Fruit fly (Drosophila melanogaster) whole organism, embryonic: ENCODE results near the gene CG15435.

Experiments
- Abd-B ChIP-seq: fragments of 200-800 bp; sonication (Bioruptor generic); optimal IDR thresholded peaks from 2 replicates; lab custom pipeline; 2018; ENCODE audit warnings: missing biosample characterization, mild to moderate bottlenecking, missing genetic modification characterization, moderate library complexity
- Atf3 ChIP-seq: fragments of 200-800 bp; sonication (Bioruptor generic); optimal IDR thresholded peaks from 3 replicates; lab custom pipeline; 2016; ENCODE audit warnings: missing biosample characterization, missing genetic modification characterization
- Bdp1 ChIP-seq: fragments of 200-800 bp; sonication (Bioruptor generic); optimal IDR thresholded peaks from 3 replicates; lab custom pipeline; 2016; ENCODE audit warnings: missing biosample characterization, missing genetic modification characterization
- CG10321 ChIP-seq: fragments of 200-800 bp; sonication (Bioruptor generic); IDR thresholded peaks from 2 replicates; pipeline ENCODE4 v1.3.6; 2022; ENCODE audit warnings: missing biosample characterization, missing genetic modification characterization
- CG10366 ChIP-seq: fragments of 200-800 bp; sonication (Bioruptor generic); IDR thresholded peaks from 2 replicates; pipeline ENCODE4 v1.3.6; 2022; ENCODE audit warnings: missing biosample characterization, missing genetic modification characterization
- CG12299 ChIP-seq: fragments of 200-800 bp; sonication (Bioruptor generic); optimal IDR thresholded peaks from 2 replicates; lab custom pipeline; 2018; ENCODE audit warnings: missing biosample characterization, mild to moderate bottlenecking, missing genetic modification characterization
- CG1529 ChIP-seq: fragments of 200-800 bp; sonication (Bioruptor generic); optimal IDR thresholded peaks from 3 replicates; lab custom pipeline; 2018; ENCODE audit warnings: missing biosample characterization, missing genetic modification characterization
- CG15696 ChIP-seq: fragments of 200-800 bp; sonication (Bioruptor generic); optimal IDR thresholded peaks from 2 replicates; lab custom pipeline; 2019; ENCODE audit warnings: missing biosample characterization, mild to moderate bottlenecking, missing genetic modification characterization, moderate library complexity
- CG16779 ChIP-seq: fragments of 200-800 bp; sonication (Bioruptor generic); IDR thresholded peaks from 2 replicates; pipeline ENCODE4 v1.3.6; 2022; ENCODE audit warnings: missing biosample characterization, missing genetic modification characterization
- CG18599 ChIP-seq: fragments of 200-800 bp; sonication (Bioruptor generic); optimal IDR thresholded peaks from 3 replicates; lab custom pipeline; 2017; ENCODE audit warnings: missing biosample characterization, missing genetic modification characterization, mild to moderate bottlenecking, moderate library complexity, missing genetic modification reagents
- CG2120 ChIP-seq: fragments of 200-800 bp; sonication (Bioruptor generic); optimal IDR thresholded peaks from 3 replicates; lab custom pipeline; 2016; ENCODE audit warnings: missing biosample characterization, missing genetic modification characterization
- CG3163 ChIP-seq: fragments of 200-800 bp; sonication (Bioruptor generic); optimal IDR thresholded peaks from 3 replicates; lab custom pipeline; 2016; ENCODE audit warnings: missing biosample characterization, missing genetic modification characterization
- CG34224 ChIP-seq: fragments of 200-800 bp; sonication (Bioruptor generic); IDR thresholded peaks from 3 replicates; pipeline ENCODE4 v1.3.6; 2022; ENCODE audit warnings: missing biosample characterization, missing genetic modification characterization; ENCODE audit not compliant: partially characterized antibody
- CG5180 ChIP-seq: fragments of 200-800 bp; sonication (Bioruptor generic); optimal IDR thresholded peaks from 3 replicates; lab custom pipeline; 2017; ENCODE audit warnings: missing biosample characterization, missing genetic modification characterization, mild to moderate bottlenecking, moderate library complexity, missing genetic modification reagents
- CG5245 ChIP-seq: fragments of 200-800 bp; sonication (Bioruptor generic); optimal IDR thresholded peaks from 3 replicates; lab custom pipeline; 2016; ENCODE audit warnings: missing biosample characterization, missing genetic modification characterization
- CG6689 ChIP-seq: fragments of 200-800 bp; sonication (Bioruptor generic); IDR thresholded peaks from 2 replicates; pipeline ENCODE4 v1.3.6; 2022; ENCODE audit warnings: missing biosample characterization, missing genetic modification characterization
- CG7963 ChIP-seq: fragments of 200-800 bp; sonication (Bioruptor generic); IDR thresholded peaks from 3 replicates; pipeline ENCODE4 v1.3.6; 2022; ENCODE audit warnings: missing biosample characterization, missing genetic modification characterization; ENCODE audit not compliant: partially characterized antibody
- CG8924 ChIP-seq: fragments of 200-800 bp; optimal IDR thresholded peaks from 3 replicates; lab custom pipeline; 2019; ENCODE audit warnings: missing biosample characterization, mild to moderate bottlenecking, missing genetic modification characterization, moderate library complexity
- E2f2 ChIP-seq: fragments of 200-800 bp; sonication (Bioruptor generic); IDR thresholded peaks from 2 replicates; pipeline ENCODE4 v1.3.6; 2022; ENCODE audit warnings: missing biosample characterization, missing genetic modification characterization
- ERR ChIP-seq: fragments of 200-800 bp; sonication (Bioruptor generic); optimal IDR thresholded peaks from 2 replicates; lab custom pipeline; 2016; ENCODE audit warnings: missing biosample characterization, missing genetic modification characterization
- HLH3B ChIP-seq: fragments of 200-800 bp; sonication (Bioruptor generic); IDR thresholded peaks from 2 replicates; pipeline ENCODE4 v1.3.6; 2022; ENCODE audit warnings: missing biosample characterization, missing genetic modification characterization
- HLH4C ChIP-seq: fragments of 200-800 bp; sonication (Bioruptor generic); IDR thresholded peaks from 3 replicates; pipeline ENCODE4 v1.3.6; 2022; ENCODE audit warnings: missing biosample characterization, missing genetic modification characterization; ENCODE audit not compliant: partially characterized antibody
- Hand ChIP-seq: fragments of 200-800 bp; sonication (Bioruptor generic); optimal IDR thresholded peaks from 2 replicates; lab custom pipeline; 2017; ENCODE audit warnings: mild to moderate bottlenecking, missing biosample characterization, missing genetic modification reagents, missing genetic modification characterization
- Hr39 ChIP-seq: fragments of >200 bp; optimal IDR thresholded peaks from 2 replicates; lab custom pipeline; 2017
- Hr78 ChIP-seq, 2 experiments: fragments of 200-800 bp in 1 of 2; fragments of >200 bp in 1 of 2; sonication (Bioruptor generic) in 1 of 2; optimal IDR thresholded peaks; 2 replicates each; lab custom pipeline; 2017 to 2019; ENCODE audit warnings: missing biosample characterization in 2 of 2, missing genetic modification characterization in 2 of 2, mild to moderate bottlenecking in 1 of 2, moderate library complexity in 1 of 2
- Lhr ChIP-seq: fragments of 200-800 bp; sonication (Bioruptor generic); optimal IDR thresholded peaks from 3 replicates; lab custom pipeline; 2017; ENCODE audit warnings: mild to moderate bottlenecking, missing biosample characterization, missing genetic modification reagents, missing genetic modification characterization
- MBD-R2 ChIP-seq: fragments of 200-800 bp; sonication (Bioruptor generic); IDR thresholded peaks from 2 replicates; pipeline ENCODE4 v1.3.6; 2022; ENCODE audit warnings: missing biosample characterization, missing genetic modification characterization
- Max ChIP-seq: fragments of 200-800 bp; sonication (Bioruptor generic); optimal IDR thresholded peaks from 2 replicates; lab custom pipeline; 2016; ENCODE audit warnings: missing biosample characterization, mild to moderate bottlenecking, missing genetic modification characterization
- NfI ChIP-seq: fragments of 200-800 bp; sonication (Bioruptor generic); optimal IDR thresholded peaks from 3 replicates; lab custom pipeline; 2018; ENCODE audit warnings: missing biosample characterization, mild to moderate bottlenecking, missing genetic modification characterization, moderate library complexity
- Sox102F ChIP-seq: fragments of 200-800 bp; sonication (Bioruptor generic); optimal IDR thresholded peaks from 2 replicates; lab custom pipeline; 2018; ENCODE audit warnings: missing biosample characterization, mild to moderate bottlenecking, missing genetic modification characterization, moderate library complexity
- YL-1 ChIP-seq: fragments of 200-800 bp; sonication (Bioruptor generic); optimal IDR thresholded peaks from 3 replicates; lab custom pipeline; 2017; ENCODE audit warnings: missing biosample characterization, mild to moderate bottlenecking, missing genetic modification characterization
- ase ChIP-seq: fragments of 200-800 bp; sonication (Bioruptor generic); IDR thresholded peaks from 3 replicates; pipeline ENCODE4 v1.3.6; 2022; ENCODE audit warnings: missing biosample characterization, missing genetic modification characterization
- ash1 ChIP-seq: fragments of 200-800 bp; sonication (Bioruptor generic); optimal IDR thresholded peaks from 2 replicates; lab custom pipeline; 2018; ENCODE audit warnings: missing biosample characterization, mild to moderate bottlenecking, missing genetic modification characterization
- dimm ChIP-seq: fragments of 200-800 bp; sonication (Bioruptor generic); IDR thresholded peaks from 2 replicates; pipeline ENCODE4 v1.3.6; 2022; ENCODE audit warnings: missing biosample characterization, missing genetic modification characterization
- dpn ChIP-seq, 2 experiments: fragments of 200-800 bp; sonication (Bioruptor generic); optimal IDR thresholded peaks; 3 replicates each; lab custom pipeline; 2016; ENCODE audit warnings: missing biosample characterization in 2 of 2, missing genetic modification characterization in 2 of 2
- en ChIP-seq: fragments of 200-800 bp; sonication (Bioruptor generic); optimal IDR thresholded peaks from 2 replicates; lab custom pipeline; 2016; ENCODE audit warnings: missing biosample characterization, missing genetic modification characterization
- ind ChIP-seq: fragments of 200-800 bp; sonication (Bioruptor generic); optimal IDR thresholded peaks from 3 replicates; lab custom pipeline; 2016; ENCODE audit warnings: missing biosample characterization, missing genetic modification characterization
- klu ChIP-seq: fragments of 200-800 bp; sonication (Bioruptor generic); IDR thresholded peaks from 2 replicates; pipeline ENCODE4 v1.3.6; 2022; ENCODE audit warnings: missing biosample characterization, missing genetic modification characterization
- lilli ChIP-seq: fragments of 200-800 bp; sonication (Bioruptor generic); optimal IDR thresholded peaks from 3 replicates; lab custom pipeline; 2016; ENCODE audit warnings: missing biosample characterization, missing genetic modification characterization
- nom ChIP-seq: fragments of 200-800 bp; sonication (Bioruptor generic); optimal IDR thresholded peaks from 2 replicates; lab custom pipeline; 2017; ENCODE audit warnings: missing biosample characterization, missing genetic modification characterization, mild to moderate bottlenecking, moderate library complexity, missing genetic modification reagents
- org-1 ChIP-seq: fragments of 200-800 bp; sonication (Bioruptor generic); optimal IDR thresholded peaks from 2 replicates; lab custom pipeline; 2017; ENCODE audit warnings: missing biosample characterization, missing genetic modification characterization
- pan ChIP-seq, 4 experiments: fragments of >200 bp in 3 of 4; fragments of 200-800 bp in 1 of 4; sonication (Bioruptor generic) in 1 of 4; optimal IDR thresholded peaks in 3 of 4; IDR thresholded peaks in 1 of 4; 2 replicates each; pipeline versions ENCODE4 v1.3.6 to Lab custom; 2017 to 2022; ENCODE audit warnings: missing biosample characterization in 2 of 4, missing genetic modification characterization in 2 of 4, mixed read lengths in 1 of 4
- pros ChIP-seq: fragments of 200-800 bp; sonication (Bioruptor generic); optimal IDR thresholded peaks from 3 replicates; lab custom pipeline; 2019; ENCODE audit warnings: missing biosample characterization, mild to moderate bottlenecking, missing genetic modification characterization, moderate library complexity
- psq ChIP-seq: fragments of 200-800 bp; sonication (Bioruptor generic); optimal IDR thresholded peaks from 2 replicates; lab custom pipeline; 2017; ENCODE audit warnings: missing biosample characterization, missing genetic modification characterization
- ro ChIP-seq: fragments of 200-800 bp; sonication (Bioruptor generic); IDR thresholded peaks from 2 replicates; pipeline ENCODE4 v1.3.6; 2022; ENCODE audit warnings: missing biosample characterization, missing genetic modification characterization
- schlank ChIP-seq: fragments of 200-800 bp; sonication (Bioruptor generic); optimal IDR thresholded peaks from 2 replicates; lab custom pipeline; 2018; ENCODE audit warnings: missing biosample characterization, mild to moderate bottlenecking, missing genetic modification characterization
- sqz ChIP-seq: fragments of 200-800 bp; sonication (Bioruptor generic); optimal IDR thresholded peaks from 3 replicates; lab custom pipeline; 2018; ENCODE audit warnings: missing biosample characterization, mild to moderate bottlenecking, missing genetic modification characterization
- tll ChIP-seq, 2 experiments: fragments of 200-800 bp in 1 of 2; fragments of >200 bp in 1 of 2; sonication (Bioruptor generic) in 1 of 2; optimal IDR thresholded peaks; 2 replicates each; lab custom pipeline; 2017 to 2019; ENCODE audit warnings: missing biosample characterization in 2 of 2, missing genetic modification characterization in 2 of 2, mild to moderate bottlenecking in 1 of 2, moderate library complexity in 1 of 2
- trh ChIP-seq: fragments of 200-800 bp; sonication (Bioruptor generic); optimal IDR thresholded peaks from 2 replicates; lab custom pipeline; 2016; ENCODE audit warnings: missing biosample characterization, missing genetic modification characterization
- usp ChIP-seq: fragments of >200 bp; optimal IDR thresholded peaks from 2 replicates; lab custom pipeline; 2017; ENCODE audit warnings: missing biosample characterization, missing genetic modification characterization
- zf30C ChIP-seq: fragments of 200-800 bp; sonication (Bioruptor generic); optimal IDR thresholded peaks from 3 replicates; lab custom pipeline; 2018; ENCODE audit warnings: missing biosample characterization, mild to moderate bottlenecking, missing genetic modification characterization

The CG15435 gene

DNA sequence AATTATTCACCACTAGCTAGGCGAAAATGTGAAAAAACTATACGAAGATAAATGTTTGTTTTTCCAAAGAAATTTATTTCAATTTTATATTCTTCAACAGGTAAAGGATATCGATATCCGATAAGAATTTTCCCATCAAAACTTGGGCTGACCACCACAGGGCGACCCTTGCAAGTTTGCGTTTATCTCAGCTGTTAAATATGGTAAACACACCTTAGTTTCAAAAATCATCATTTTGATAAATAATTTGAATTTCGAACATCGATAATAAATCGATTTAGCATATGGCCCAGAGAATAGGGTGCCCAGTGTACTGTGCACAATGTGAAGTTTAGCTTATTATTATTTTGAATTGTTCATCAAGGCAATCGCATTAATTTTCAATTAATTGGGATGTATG lies 3.8 kb downstream of the CG15435 start, which contains the start of the genes CG15443 and Paris (continued):
- TF ChIP-seq CG18599: no peak
- no peak for TF ChIP-seq CG3163 (GFP tag; lab: Kevin White, UChicago)
- no peak for TF ChIP-seq CG6689 (GFP tag; lab: Robert Waterston, UW)
- peak; percentile 90 for TF ChIP-seq HLH4C (GFP tag; lab: Robert Waterston, UW)
- TF ChIP-seq CG1529 (GFP tag; lab: Kevin White, UChicago): no peak
- peak; percentile 16 for TF ChIP-seq NfI (GFP tag; lab: Kevin White, UChicago)
- TF ChIP-seq usp: no peak
- TF ChIP-seq E2f2: peak; percentile 86
- TF ChIP-seq CG12299 (tag; lab: Kevin White, UChicago): no peak
- TF ChIP-seq dimm (GFP tag; lab: Robert Waterston, UW): no peak
- TF ChIP-seq Hr39 (lab: Kevin White, UChicago): no peak
- no peak for TF ChIP-seq YL-1 (GFP tag; lab: Kevin White, UChicago)
- TF ChIP-seq Atf3 (GFP tag; lab: Kevin White, UChicago): no peak
- TF ChIP-seq Max (GFP tag; lab: Kevin White, UChicago): no peak
- no peak for TF ChIP-seq ro (GFP tag; lab: Robert Waterston, UW)
- peak; percentile 22 for TF ChIP-seq CG2120
- TF ChIP-seq CG8924: peak; percentile 16
- TF ChIP-seq ind (GFP tag; lab: Kevin White, UChicago): no peak
- TF ChIP-seq CG10321 (GFP tag; lab: Robert Waterston, UW): no peak
- no peak for TF ChIP-seq zf30C (GFP tag; lab: Kevin White, UChicago)
- TF ChIP-seq lilli (GFP tag; lab: Kevin White, UChicago): no peak
- peak; percentile 90 for TF ChIP-seq CG7963
- TF ChIP-seq CG5245 (GFP tag; lab: Kevin White, UChicago): no peak
- TF ChIP-seq Bdp1 (GFP tag; lab: Kevin White, UChicago): no peak
- no peak for TF ChIP-seq trh
- TF ChIP-seq CG5180: no peak
- no peak for TF ChIP-seq nom
- TF ChIP-seq CG16779 (GFP tag; lab: Robert Waterston, UW): no peak
- TF ChIP-seq sqz (GFP tag; lab: Kevin White, UChicago): no peak
- no peak for TF ChIP-seq Abd-B (GFP tag; lab: Kevin White, UChicago)
- TF ChIP-seq pan (optimal IDR thresholded peaks at IDR 0.05; lab: Kevin White, UChicago): no peak
- TF ChIP-seq pan (GFP tag; optimal IDR thresholded peaks at IDR 0.05 in 1 of 2, IDR thresholded peaks at IDR 0.05 in 1 of 2): no peak
- no peak for TF ChIP-seq Hand
- TF ChIP-seq Lhr: no peak
- no peak for TF ChIP-seq tll (GFP tag; optimal IDR thresholded peaks at IDR 0.05; lab: Kevin White, UChicago)
- TF ChIP-seq HLH3B (GFP tag; lab: Robert Waterston, UW): no peak
- no peak for TF ChIP-seq Hr78 (GFP tag; optimal IDR thresholded peaks at IDR 0.05; lab: Kevin White, UChicago)
- no peak for TF ChIP-seq en (GFP tag; lab: Kevin White, UChicago)
- peak; percentile 69 for TF ChIP-seq MBD-R2 (GFP tag; lab: Robert Waterston, UW)
- no peak for TF ChIP-seq pros (GFP tag; lab: Kevin White, UChicago)
- no peak for TF ChIP-seq schlank (tag; lab: Kevin White, UChicago)
- TF ChIP-seq klu (GFP tag; lab: Robert Waterston, UW): no peak
- TF ChIP-seq dpn (GFP tag; optimal IDR thresholded peaks at IDR 0.05; lab: Kevin White, UChicago): no peak
- TF ChIP-seq Sox102F (GFP tag; lab: Kevin White, UChicago): no peak
- no peak for TF ChIP-seq CG10366
- no peak for TF ChIP-seq psq (GFP tag; lab: Kevin White, UChicago)
- no peak for TF ChIP-seq org-1 (GFP tag; lab: Kevin White, UChicago)
- no peak for TF ChIP-seq ash1
- no peak for TF ChIP-seq CG15696
- no peak for TF ChIP-seq ERR (GFP tag; lab: Kevin White, UChicago)
- TF ChIP-seq ase (GFP tag; lab: Robert Waterston, UW): no peak
- peak; percentile 75 for TF ChIP-seq CG34224 (GFP tag; lab: Robert Waterston, UW)
